Worm (Caenorhabditis elegans) whole organism, mixed stage, embryonic: Measurements from ENCODE around the gene K02D3.1.

Experiments used
- cnd-1 ChIP-seq: fragments of 200-800 bp; sonication (Bioruptor generic); optimal IDR thresholded peaks from 2 replicates; lab custom pipeline; 2018; ENCODE audit warnings: mild to moderate bottlenecking, missing genetic modification characterization, missing compliant biosample characterization
- nhr-12 ChIP-seq: fragments of 150-350 bp; optimal IDR thresholded peaks from 2 replicates; lab custom pipeline; 2014; ENCODE audit warnings: missing biosample characterization, missing genetic modification characterization
- nhr-237 ChIP-seq: fragments of 150-350 bp; optimal IDR thresholded peaks from 2 replicates; lab custom pipeline; 2014; ENCODE audit warnings: missing biosample characterization, missing genetic modification characterization
- snpc-4 ChIP-seq: fragments of 150-350 bp; optimal IDR thresholded peaks from 2 replicates; lab custom pipeline; 2014; ENCODE audit warnings: missing biosample characterization, missing genetic modification characterization

ce11 chrX:13717053-13717671 is 10.5 kb downstream of the K02D3.1 start, which contains the start of gene shc-3:
- TF ChIP-seq nhr-237 = no peak
- TF ChIP-seq snpc-4 (tag; lab: Kevin White, UChicago) = no peak
- TF ChIP-seq cnd-1 (tag; lab: Kevin White, UChicago) = no peak
- TF ChIP-seq nhr-12 (tag; lab: Kevin White, UChicago) = no peak
